Worm (Caenorhabditis elegans): ENCODE measurements around the gene F53C11.4.

Gene F53C11.4

DNA sequence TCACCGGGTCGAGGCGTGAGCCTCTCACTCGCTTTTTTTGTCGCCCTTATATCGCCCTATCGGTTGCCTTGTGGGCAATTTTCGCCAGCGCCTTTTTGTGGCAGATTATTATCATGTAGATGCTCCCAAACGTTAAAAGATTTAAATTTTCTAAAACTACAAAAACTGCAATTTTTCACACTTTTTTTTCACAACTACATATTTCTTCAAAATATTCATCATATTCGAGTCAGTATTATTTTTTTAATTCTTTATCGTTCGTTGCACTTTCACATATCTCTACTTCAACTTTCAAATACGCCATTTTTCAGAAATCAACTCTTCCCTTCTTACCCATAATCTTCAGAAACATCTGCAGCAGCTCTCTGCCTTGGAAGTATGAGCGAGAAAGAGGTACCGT is 25.8 kb upstream of the F53C11.4 start, which contains the start of gene ceh-24:
ceh-24 (plus strand) TSS at position 301 of the 400 bp plus-strand sequence.
- no peak for TF ChIP-seq sptf-2 (GFP tag; optimal IDR thresholded peaks at IDR 0.05)
- no peak for TF ChIP-seq lag-1 (GFP tag; IDR thresholded peaks at IDR 0.05)
- TF ChIP-seq T07F8.4 (tag; optimal IDR thresholded peaks at IDR 0.05) = no peak
- no peak for TF ChIP-seq rcor-1 (GFP tag; IDR thresholded peaks at IDR 0.05)
- TF ChIP-seq him-1 (tag; optimal IDR thresholded peaks at IDR 0.05) = no peak
- no peak for TF ChIP-seq ztf-18 (tag; optimal IDR thresholded peaks at IDR 0.05)
- no peak for TF ChIP-seq ztf-6 (GFP tag; IDR thresholded peaks at IDR 0.05)
- TF ChIP-seq attf-3 (GFP tag; conservative IDR thresholded peaks at IDR 0.05) = no peak
- TF ChIP-seq ceh-40 (GFP tag; IDR thresholded peaks at IDR 0.05) = no peak
- no peak for TF ChIP-seq snpc-3.4 (tag; optimal IDR thresholded peaks at IDR 0.05)
- TF ChIP-seq lin-40 (tag; optimal IDR thresholded peaks at IDR 0.05) = no peak
- no peak for TF ChIP-seq ceh-79 (tag; optimal IDR thresholded peaks at IDR 0.05)
- no peak for TF ChIP-seq Y56A3A.18 (GFP tag; IDR thresholded peaks at IDR 0.05)
- TF ChIP-seq tbx-9 (tag; optimal IDR thresholded peaks at IDR 0.05; ENCODE audit: borderline replicate concordance) = no peak

DNA sequence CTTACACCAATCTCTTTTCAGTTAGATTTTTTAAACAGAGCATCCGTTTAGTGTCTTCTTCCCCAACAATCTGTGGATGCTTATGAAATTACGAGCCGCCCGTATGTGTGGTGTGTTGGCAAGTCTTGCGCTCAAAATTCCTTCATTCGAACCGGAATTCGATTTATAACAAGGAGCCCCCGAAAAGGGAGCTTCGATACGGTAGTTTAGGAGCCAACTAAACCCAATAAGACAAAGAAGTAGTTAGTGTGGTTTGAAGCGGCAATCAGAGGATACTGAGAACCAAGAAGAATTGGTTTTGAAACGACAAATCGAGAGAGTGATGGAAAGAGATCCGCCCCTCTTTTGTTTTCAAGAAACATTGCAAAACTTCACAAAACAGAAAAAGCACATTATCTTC is 25.2 kb upstream of the F53C11.4 start:
- TF ChIP-seq ekl-4 (GFP tag; IDR thresholded peaks at IDR 0.05) = no peak
- no peak for TF ChIP-seq rpc-1 (optimal IDR thresholded peaks at IDR 0.05)
- no peak for TF ChIP-seq rpc-1 (tag; optimal IDR thresholded peaks at IDR 0.05)
- TF ChIP-seq Y79H2A.3 (GFP tag; conservative IDR thresholded peaks at IDR 0.05) = no peak

DNA sequence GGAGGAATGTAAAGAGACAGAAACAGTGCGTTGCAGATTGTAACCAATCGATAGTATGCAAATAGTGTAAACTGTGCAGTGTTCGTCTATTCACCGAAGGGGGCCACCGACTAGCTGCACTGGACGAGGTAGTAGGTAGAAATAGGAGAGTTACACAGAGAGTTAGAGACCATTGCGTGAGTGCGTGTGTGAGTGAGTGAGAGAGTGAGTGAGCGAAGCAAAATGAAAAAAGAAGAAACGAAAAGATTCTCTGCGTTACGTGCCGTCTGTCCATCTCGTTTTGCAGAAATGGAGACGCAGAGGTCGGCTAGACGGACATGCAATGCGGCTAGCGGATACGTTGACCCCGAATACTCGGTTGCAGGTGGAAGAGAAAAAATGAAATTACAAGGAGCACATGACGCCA is 21.3 kb upstream of the F53C11.4 start:
- peak; percentile 77 for TF ChIP-seq attf-5 (GFP tag; optimal IDR thresholded peaks at IDR 0.05)
- TF ChIP-seq unc-130 (GFP tag; optimal IDR thresholded peaks at IDR 0.05) = no peak
- TF ChIP-seq ztf-6 (GFP tag; IDR thresholded peaks at IDR 0.05) = no peak
- TF ChIP-seq rec-8 (tag; optimal IDR thresholded peaks at IDR 0.05) = no peak
- no peak for TF ChIP-seq somi-1 (GFP tag; optimal IDR thresholded peaks at IDR 0.05)
- no peak for TF ChIP-seq lsl-1 (GFP tag; optimal IDR thresholded peaks at IDR 0.05)
- no peak for TF ChIP-seq pha-4 (tag; optimal IDR thresholded peaks at IDR 0.05)
- TF ChIP-seq chd-7 (tag; optimal IDR thresholded peaks at IDR 0.05) = peak; percentile 31
- no peak for TF ChIP-seq repo-1 (tag; optimal IDR thresholded peaks at IDR 0.05)
- no peak for TF ChIP-seq nfya-2 (GFP tag; IDR thresholded peaks at IDR 0.05)
- TF ChIP-seq die-1 (tag; optimal IDR thresholded peaks at IDR 0.05) = no peak
- no peak for TF ChIP-seq ZK185.1 (tag; optimal IDR thresholded peaks at IDR 0.05; ENCODE audit: poor library complexity, severe bottlenecking)
- TF ChIP-seq ztf-28 (GFP tag; IDR thresholded peaks at IDR 0.05) = no peak
- TF ChIP-seq ama-1 (optimal IDR thresholded peaks at IDR 0.05) = no peak
- no peak for TF ChIP-seq ama-1 (GFP tag; optimal IDR thresholded peaks at IDR 0.05)
- no peak for TF ChIP-seq sptf-2 (GFP tag; optimal IDR thresholded peaks at IDR 0.05)
- no peak for TF ChIP-seq nhr-120 (GFP tag; IDR thresholded peaks at IDR 0.05)
- TF ChIP-seq lin-35 (GFP tag; optimal IDR thresholded peaks at IDR 0.05) = peak in 1 of 3 experiments; percentile 28
- no peak for TF ChIP-seq zfh-2 (GFP tag; conservative IDR thresholded peaks at IDR 0.05)
- TF ChIP-seq ceh-58 (GFP tag; IDR thresholded peaks at IDR 0.05) = no peak
- no peak for TF ChIP-seq attf-3 (GFP tag; conservative IDR thresholded peaks at IDR 0.05)
- no peak for TF ChIP-seq ceh-40 (GFP tag; IDR thresholded peaks at IDR 0.05)
- no peak for TF ChIP-seq lsy-27 (tag; optimal IDR thresholded peaks at IDR 0.05; ENCODE audit: borderline replicate concordance, insufficient read depth)
- TF ChIP-seq F10E7.11 (tag; optimal IDR thresholded peaks at IDR 0.05) = no peak
- TF ChIP-seq unc-62 (GFP tag; optimal IDR thresholded peaks at IDR 0.05) = no peak
- no peak for TF ChIP-seq zim-3 (tag; optimal IDR thresholded peaks at IDR 0.05)
- TF ChIP-seq T07F8.4 (tag; optimal IDR thresholded peaks at IDR 0.05) = no peak
- TF ChIP-seq mcd-1 (GFP tag; IDR thresholded peaks at IDR 0.05) = no peak; the same call in 1 of the 2 replicates
- no peak for TF ChIP-seq atf-7 (tag; optimal IDR thresholded peaks at IDR 0.05)
- no peak for TF ChIP-seq madf-6 (GFP tag; IDR thresholded peaks at IDR 0.05)
- TF ChIP-seq C06A6.2 (GFP tag; conservative IDR thresholded peaks at IDR 0.05) = no peak
- TF ChIP-seq ceh-79 (tag; optimal IDR thresholded peaks at IDR 0.05) = no peak
- TF ChIP-seq sea-2 (GFP tag; IDR thresholded peaks at IDR 0.05) = no peak
- TF ChIP-seq T26A5.8 (tag; optimal IDR thresholded peaks at IDR 0.05) = no peak
- TF ChIP-seq F37B4.10 (GFP tag; IDR thresholded peaks at IDR 0.05) = no peak

All from whole organism, young adult.